Worm (Caenorhabditis elegans) whole organism, L1 larva: ENCODE data around the gene D2096.9.
"Not testable (repeated sequence)": the region's sequence is repeated elsewhere in the genome, so short reads cannot be mapped to it uniquely, and the experiment has no call there.

ENCODE experiments used
- C04F5.9 ChIP-seq: sonication (generic microtip); optimal IDR thresholded peaks from 2 replicates; lab custom pipeline; 2016; ENCODE audit warnings: missing genetic modification characterization, missing compliant biosample characterization
- ceh-8 ChIP-seq: fragments of 200-800 bp; sonication (Bioruptor generic); optimal IDR thresholded peaks from 2 replicates; lab custom pipeline; 2018; ENCODE audit warnings: mild to moderate bottlenecking, missing genetic modification characterization, moderate library complexity, missing compliant biosample characterization
- ceh-90 ChIP-seq: sonication (generic microtip); optimal IDR thresholded peaks from 2 replicates; lab custom pipeline; 2016; ENCODE audit warnings: missing genetic modification characterization, missing compliant biosample characterization
- dsc-1 ChIP-seq: sonication (generic microtip); optimal IDR thresholded peaks from 2 replicates; lab custom pipeline; 2016; ENCODE audit warnings: mild to moderate bottlenecking, missing genetic modification characterization, missing compliant biosample characterization
- egl-27 ChIP-seq, 2 experiments: fragments of 150-350 bp in 1 of 2; sonication (generic microtip); optimal IDR thresholded peaks; 3 replicates each; lab custom pipeline; 2017 to 2018; ENCODE audit warnings: missing biosample characterization in 2 of 2, missing genetic modification characterization in 2 of 2, missing genetic modification reagents in 2 of 2
- elt-2 ChIP-seq: sonication (generic microtip); optimal IDR thresholded peaks from 2 replicates; lab custom pipeline; 2016; ENCODE audit warnings: missing genetic modification characterization, mild to moderate bottlenecking, inconsistent platforms, missing compliant biosample characterization, missing genetic modification reagents
- elt-3 ChIP-seq, 6 experiments: fragments of 150-350 bp in 1 of 6; sonication (generic microtip); optimal IDR thresholded peaks; 2 replicates each; lab custom pipeline; 2017 to 2018; ENCODE audit warnings: missing biosample characterization in 6 of 6, missing genetic modification characterization in 6 of 6, inconsistent platforms in 1 of 6
- fkh-8 ChIP-seq: sonication (generic microtip); optimal IDR thresholded peaks from 2 replicates; lab custom pipeline; 2016; ENCODE audit warnings: mild to moderate bottlenecking, missing genetic modification characterization, missing compliant biosample characterization
- fos-1 ChIP-seq: fragments of 150-350 bp; optimal IDR thresholded peaks from 2 replicates; lab custom pipeline; 2014; ENCODE audit warnings: missing biosample characterization, missing genetic modification characterization
- hlh-17 ChIP-seq: fragments of 200-800 bp; sonication (Bioruptor generic); optimal IDR thresholded peaks from 2 replicates; lab custom pipeline; 2018; ENCODE audit warnings: missing genetic modification characterization, mild to moderate bottlenecking, missing compliant biosample characterization, moderate library complexity, borderline replicate concordance
- irx-1 ChIP-seq: sonication (generic microtip); optimal IDR thresholded peaks from 2 replicates; lab custom pipeline; 2016; ENCODE audit warnings: missing genetic modification characterization, missing compliant biosample characterization
- isw-1 ChIP-seq: fragments of 200-800 bp; sonication (Bioruptor generic); IDR thresholded peaks from 2 replicates; pipeline ENCODE4 v1.3.6; 2022; ENCODE audit warnings: missing genetic modification characterization, missing compliant biosample characterization
- jun-1 ChIP-seq: fragments of 150-350 bp; optimal IDR thresholded peaks from 2 replicates; lab custom pipeline; 2014; ENCODE audit warnings: missing biosample characterization, missing genetic modification reagents, missing genetic modification characterization
- lin-13 ChIP-seq: fragments of 150-350 bp; optimal IDR thresholded peaks from 2 replicates; lab custom pipeline; 2014; ENCODE audit warnings: missing biosample characterization, missing genetic modification reagents, missing genetic modification characterization
- lin-14 ChIP-seq: fragments of 200-800 bp; sonication (Bioruptor generic); optimal IDR thresholded peaks from 2 replicates; lab custom pipeline; 2018; ENCODE audit warnings: mild to moderate bottlenecking, missing genetic modification characterization, moderate library complexity, missing compliant biosample characterization
- lin-35 ChIP-seq, 2 experiments: fragments of 150-350 bp; optimal IDR thresholded peaks; 2 replicates each; lab custom pipeline; 2014; ENCODE audit warnings: missing biosample characterization in 2 of 2, missing genetic modification characterization in 2 of 2, missing genetic modification reagents in 2 of 2
- lir-3 ChIP-seq: sonication (generic microtip); optimal IDR thresholded peaks from 2 replicates; lab custom pipeline; 2016; ENCODE audit warnings: mild to moderate bottlenecking, missing genetic modification characterization, moderate library complexity, missing compliant biosample characterization; ENCODE audit not compliant: poor library complexity
- mab-9 ChIP-seq: fragments of 200-800 bp; sonication (Bioruptor generic); IDR thresholded peaks from 2 replicates; pipeline ENCODE4 v1.3.6; 2022; ENCODE audit warnings: missing genetic modification reagents, missing genetic modification characterization, missing compliant biosample characterization
- mdl-1 ChIP-seq, 2 experiments: fragments of 150-350 bp; optimal IDR thresholded peaks; 2 replicates each; lab custom pipeline; 2014 to 2017; ENCODE audit warnings: missing biosample characterization in 2 of 2, missing genetic modification characterization in 2 of 2, inconsistent platforms in 1 of 2
- mef-2 ChIP-seq: fragments of 150-350 bp; optimal IDR thresholded peaks from 2 replicates; lab custom pipeline; 2014; ENCODE audit warnings: missing biosample characterization, missing genetic modification characterization
- mep-1 ChIP-seq: fragments of 150-350 bp; optimal IDR thresholded peaks from 2 replicates; lab custom pipeline; 2014; ENCODE audit warnings: missing biosample characterization, missing genetic modification characterization
- nhr-20 ChIP-seq: sonication (generic microtip); optimal IDR thresholded peaks from 2 replicates; lab custom pipeline; 2016; ENCODE audit warnings: mild to moderate bottlenecking, missing genetic modification characterization, missing compliant biosample characterization
- nhr-71 ChIP-seq: sonication (generic microtip); optimal IDR thresholded peaks from 2 replicates; lab custom pipeline; 2016; ENCODE audit warnings: mild to moderate bottlenecking, missing genetic modification characterization, moderate library complexity, missing compliant biosample characterization
- nhr-77 ChIP-seq: fragments of 150-350 bp; optimal IDR thresholded peaks from 2 replicates; lab custom pipeline; 2014; ENCODE audit warnings: missing biosample characterization, missing genetic modification characterization
- pax-3 ChIP-seq: fragments of 200-800 bp; sonication (Bioruptor generic); optimal IDR thresholded peaks from 2 replicates; lab custom pipeline; 2018; ENCODE audit warnings: mild to moderate bottlenecking, missing genetic modification characterization, moderate library complexity, missing compliant biosample characterization
- pqm-1 ChIP-seq: sonication (generic microtip); optimal IDR thresholded peaks from 3 replicates; lab custom pipeline; 2017; ENCODE audit warnings: missing biosample characterization, missing genetic modification characterization
- snu-23 ChIP-seq: sonication (generic microtip); optimal IDR thresholded peaks from 2 replicates; lab custom pipeline; 2016; ENCODE audit warnings: missing genetic modification characterization, missing compliant biosample characterization
- sox-4 ChIP-seq: sonication (generic microtip); optimal IDR thresholded peaks from 2 replicates; lab custom pipeline; 2016; ENCODE audit warnings: missing genetic modification characterization, missing compliant biosample characterization
- sup-37 ChIP-seq: fragments of 200-800 bp; sonication (Bioruptor generic); optimal IDR thresholded peaks from 2 replicates; lab custom pipeline; 2018; ENCODE audit warnings: mild to moderate bottlenecking, missing genetic modification characterization, missing compliant biosample characterization
- swsn-7 ChIP-seq: sonication (generic microtip); optimal IDR thresholded peaks from 2 replicates; lab custom pipeline; 2016; ENCODE audit warnings: missing genetic modification characterization, missing compliant biosample characterization
- tbx-2 ChIP-seq: sonication (generic microtip); optimal IDR thresholded peaks from 2 replicates; lab custom pipeline; 2016; ENCODE audit warnings: missing genetic modification characterization, missing compliant biosample characterization
- tlp-1 ChIP-seq: fragments of 150-350 bp; optimal IDR thresholded peaks from 2 replicates; lab custom pipeline; 2014; ENCODE audit warnings: missing biosample characterization, missing genetic modification characterization
- unc-130 ChIP-seq: fragments of 150-350 bp; optimal IDR thresholded peaks from 2 replicates; lab custom pipeline; 2017; ENCODE audit warnings: missing biosample characterization, missing genetic modification characterization, inconsistent platforms
- zag-1 ChIP-seq: fragments of 150-350 bp; optimal IDR thresholded peaks from 2 replicates; lab custom pipeline; 2014; ENCODE audit warnings: missing biosample characterization, missing genetic modification characterization
- zip-4 ChIP-seq: fragments of 200-800 bp; sonication (Bioruptor generic); optimal IDR thresholded peaks from 2 replicates; lab custom pipeline; 2018; ENCODE audit warnings: mild to moderate bottlenecking, missing genetic modification characterization, moderate library complexity, missing compliant biosample characterization

D2096.9 gene

ce11 chrIV:8396348-8396747 lies 13.8 kb upstream of the D2096.9 start, which contains the start of gene timm-17B.2:
Gene timm-17B.2, plus strand, starts transcription at chrIV:8396648.
- TF ChIP-seq lir-3 (tag; lab: Kevin White, UChicago) (no peak), nhr-77 (tag; lab: Kevin White, UChicago) (no peak), swsn-7 (tag; lab: Kevin White, UChicago) (no peak), sup-37 (GFP tag; lab: Kevin White, UChicago) (no peak), ceh-8 (GFP tag; lab: Kevin White, UChicago) (no peak), tlp-1 (tag; lab: Kevin White, UChicago) (no peak), jun-1 (tag; lab: Kevin White, UChicago) (no peak), lin-35 (GFP tag; optimal IDR thresholded peaks at IDR 0.05; lab: Kevin White, UChicago) (no peak), egl-27 (tag; optimal IDR thresholded peaks at IDR 0.05; lab: Kevin White, UChicago) (no peak), sox-4 (no peak), ceh-90 (no peak), fos-1 (no peak), zag-1 (tag; lab: Kevin White, UChicago) (no peak), zip-4 (GFP tag; lab: Kevin White, UChicago) (no peak)

- TF ChIP-seq lin-13 (GFP tag; lab: Kevin White, UChicago) (no peak), snu-23 (GFP tag; lab: Kevin White, UChicago) (no peak), mep-1 (no peak), dsc-1 (no peak), mef-2 (tag; lab: Kevin White, UChicago) (no peak), fkh-8 (no peak), C04F5.9 (tag; lab: Kevin White, UChicago) (no peak), elt-3 (tag; optimal IDR thresholded peaks at IDR 0.05; lab: Kevin White, UChicago) (no peak), mdl-1 (tag; optimal IDR thresholded peaks at IDR 0.05; lab: Kevin White, UChicago) (no peak), unc-130 (tag; lab: Kevin White, UChicago) (no peak), nhr-71 (tag; lab: Kevin White, UChicago) (no peak), irx-1 (tag; lab: Kevin White, UChicago) (no peak), tbx-2 (no peak)
Measured at ce11 chrIV:8394105-8394504, 11.5 kb upstream of the D2096.9 start, which contains the start of gene D2096.11. Gene D2096.11, minus strand, starts transcription at chrIV:8394205.

- TF ChIP-seq mab-9 (GFP tag; lab: Robert Waterston, UW); sox-4; hlh-17 (GFP tag; lab: Kevin White, UChicago): not testable (repeated sequence)
- TF ChIP-seq, all 84 proteins: peak for 0; not testable (repeated sequence) for 84
Measured at ce11 chrIV:8389139-8389538, 6.5 kb upstream of the D2096.9 start, which contains the start of gene D2096.10. Gene D2096.10, minus strand, starts transcription at chrIV:8389239.

- TF ChIP-seq nhr-20 (no peak), lin-14 (GFP tag; lab: Kevin White, UChicago) (peak; percentile 39)
Measured at ce11 chrIV:8385662-8386061, 3.1 kb upstream of the D2096.9 start.

ce11 chrIV:8384737-8385136 lies 2.1 kb upstream of the D2096.9 start:
- TF ChIP-seq lin-14 (GFP tag; lab: Kevin White, UChicago) = no peak

- TF ChIP-seq nhr-20 (no peak), swsn-7 (tag; lab: Kevin White, UChicago) (no peak), pqm-1 (peak; percentile 75), elt-2 (tag; lab: Kevin White, UChicago) (peak; percentile 86), mab-9 (GFP tag; lab: Robert Waterston, UW) (no peak), lin-35 (GFP tag; optimal IDR thresholded peaks at IDR 0.05; lab: Kevin White, UChicago) (peak in 1 of 2 experiments; percentile 27), pax-3 (tag; lab: Kevin White, UChicago) (no peak), fkh-8 (no peak), isw-1 (no peak), lin-14 (GFP tag; lab: Kevin White, UChicago) (peak; percentile 12)
Measured at ce11 chrIV:8380266-8380850, 2.2 kb downstream of the D2096.9 start.
